Worm (Caenorhabditis elegans) whole organism, L1 larva: ENCODE results near the gene ugt-50.

Experiments used
- C16A3.4 ChIP-seq: fragments of 150-350 bp; optimal IDR thresholded peaks from 2 replicates; lab custom pipeline; 2014; ENCODE audit warnings: missing biosample characterization, missing genetic modification characterization
- blmp-1 ChIP-seq: fragments of 150-350 bp; optimal IDR thresholded peaks from 2 replicates; lab custom pipeline; 2014; ENCODE audit warnings: missing biosample characterization, missing genetic modification characterization
- ceh-63 ChIP-seq: fragments of 200-800 bp; sonication (Bioruptor generic); optimal IDR thresholded peaks from 2 replicates; lab custom pipeline; 2018; ENCODE audit warnings: mild to moderate bottlenecking, missing genetic modification characterization, missing compliant biosample characterization
- ceh-82 ChIP-seq, 3 experiments: fragments of 150-350 bp in 1 of 3; sonication (generic microtip) in 2 of 3; optimal IDR thresholded peaks; 2 replicates each; lab custom pipeline; 2014 to 2017; ENCODE audit warnings: missing biosample characterization in 3 of 3, missing genetic modification characterization in 3 of 3
- ceh-88 ChIP-seq: fragments of 200-800 bp; sonication (Bioruptor generic); IDR thresholded peaks from 2 replicates; pipeline ENCODE4 v1.3.6; 2022; ENCODE audit warnings: missing genetic modification characterization, missing compliant biosample characterization
- ces-1 ChIP-seq: fragments of 150-350 bp; optimal IDR thresholded peaks from 2 replicates; lab custom pipeline; 2014; ENCODE audit warnings: missing biosample characterization, missing genetic modification reagents, missing genetic modification characterization
- dsc-1 ChIP-seq: sonication (generic microtip); optimal IDR thresholded peaks from 2 replicates; lab custom pipeline; 2016; ENCODE audit warnings: mild to moderate bottlenecking, missing genetic modification characterization, missing compliant biosample characterization
- egl-13 ChIP-seq: sonication (generic microtip); optimal IDR thresholded peaks from 2 replicates; lab custom pipeline; 2016; ENCODE audit warnings: missing genotype, missing genetic modification reagents, missing genetic modification characterization, missing compliant biosample characterization
- elt-2 ChIP-seq: sonication (generic microtip); optimal IDR thresholded peaks from 2 replicates; lab custom pipeline; 2016; ENCODE audit warnings: missing genetic modification characterization, mild to moderate bottlenecking, inconsistent platforms, missing compliant biosample characterization, missing genetic modification reagents
- fkh-10 ChIP-seq: sonication (generic microtip); optimal IDR thresholded peaks from 2 replicates; lab custom pipeline; 2017; ENCODE audit warnings: missing biosample characterization, missing genetic modification reagents, missing genetic modification characterization
- fkh-4 ChIP-seq: sonication (generic microtip); optimal IDR thresholded peaks from 2 replicates; lab custom pipeline; 2016; ENCODE audit warnings: missing compliant biosample characterization, missing genetic modification characterization, borderline replicate concordance
- fkh-8 ChIP-seq: sonication (generic microtip); optimal IDR thresholded peaks from 2 replicates; lab custom pipeline; 2016; ENCODE audit warnings: mild to moderate bottlenecking, missing genetic modification characterization, missing compliant biosample characterization
- fos-1 ChIP-seq: fragments of 150-350 bp; optimal IDR thresholded peaks from 2 replicates; lab custom pipeline; 2014; ENCODE audit warnings: missing biosample characterization, missing genetic modification characterization
- grh-1 ChIP-seq: fragments of 200-800 bp; sonication (Bioruptor generic); IDR thresholded peaks from 2 replicates; pipeline ENCODE4 v1.3.6; 2022; ENCODE audit warnings: missing genetic modification reagents, missing genetic modification characterization, missing compliant biosample characterization
- hlh-17 ChIP-seq: fragments of 200-800 bp; sonication (Bioruptor generic); optimal IDR thresholded peaks from 2 replicates; lab custom pipeline; 2018; ENCODE audit warnings: missing genetic modification characterization, mild to moderate bottlenecking, missing compliant biosample characterization, moderate library complexity, borderline replicate concordance
- irx-1 ChIP-seq: sonication (generic microtip); optimal IDR thresholded peaks from 2 replicates; lab custom pipeline; 2016; ENCODE audit warnings: missing genetic modification characterization, missing compliant biosample characterization
- isw-1 ChIP-seq: fragments of 200-800 bp; sonication (Bioruptor generic); IDR thresholded peaks from 2 replicates; pipeline ENCODE4 v1.3.6; 2022; ENCODE audit warnings: missing genetic modification characterization, missing compliant biosample characterization
- lin-13 ChIP-seq: fragments of 150-350 bp; optimal IDR thresholded peaks from 2 replicates; lab custom pipeline; 2014; ENCODE audit warnings: missing biosample characterization, missing genetic modification reagents, missing genetic modification characterization
- lin-14 ChIP-seq: fragments of 200-800 bp; sonication (Bioruptor generic); optimal IDR thresholded peaks from 2 replicates; lab custom pipeline; 2018; ENCODE audit warnings: mild to moderate bottlenecking, missing genetic modification characterization, moderate library complexity, missing compliant biosample characterization
- lin-15B ChIP-seq: fragments of 150-350 bp; sonication (generic microtip); optimal IDR thresholded peaks from 3 replicates; lab custom pipeline; 2014; ENCODE audit warnings: missing biosample characterization, missing genetic modification characterization
- lsy-2 ChIP-seq, 2 experiments: fragments of 150-350 bp; optimal IDR thresholded peaks; 2 replicates each; lab custom pipeline; 2014; ENCODE audit warnings: missing biosample characterization in 2 of 2, missing genetic modification characterization in 2 of 2
- mab-9 ChIP-seq: fragments of 200-800 bp; sonication (Bioruptor generic); IDR thresholded peaks from 2 replicates; pipeline ENCODE4 v1.3.6; 2022; ENCODE audit warnings: missing genetic modification reagents, missing genetic modification characterization, missing compliant biosample characterization
- mep-1 ChIP-seq: fragments of 150-350 bp; optimal IDR thresholded peaks from 2 replicates; lab custom pipeline; 2014; ENCODE audit warnings: missing biosample characterization, missing genetic modification characterization
- nhr-20 ChIP-seq: sonication (generic microtip); optimal IDR thresholded peaks from 2 replicates; lab custom pipeline; 2016; ENCODE audit warnings: mild to moderate bottlenecking, missing genetic modification characterization, missing compliant biosample characterization
- nhr-47 ChIP-seq: sonication (generic microtip); optimal IDR thresholded peaks from 2 replicates; lab custom pipeline; 2016; ENCODE audit warnings: mild to moderate bottlenecking, missing genetic modification characterization, moderate library complexity, missing compliant biosample characterization
- nhr-71 ChIP-seq: sonication (generic microtip); optimal IDR thresholded peaks from 2 replicates; lab custom pipeline; 2016; ENCODE audit warnings: mild to moderate bottlenecking, missing genetic modification characterization, moderate library complexity, missing compliant biosample characterization
- nhr-76 ChIP-seq: sonication (generic microtip); optimal IDR thresholded peaks from 2 replicates; lab custom pipeline; 2017; ENCODE audit warnings: missing biosample characterization, missing genetic modification characterization
- nhr-77 ChIP-seq: fragments of 150-350 bp; optimal IDR thresholded peaks from 2 replicates; lab custom pipeline; 2014; ENCODE audit warnings: missing biosample characterization, missing genetic modification characterization
- nhr-85 ChIP-seq: sonication (generic microtip); peaks from one replicate; lab custom pipeline; 2016; ENCODE audit warnings: missing genetic modification characterization, inconsistent platforms, missing compliant biosample characterization
- pag-3 ChIP-seq: sonication (generic microtip); optimal IDR thresholded peaks from 2 replicates; lab custom pipeline; 2017; ENCODE audit warnings: missing genetic modification characterization, mild to moderate bottlenecking, missing compliant biosample characterization, antibody characterized with exemption, borderline replicate concordance; ENCODE audit not compliant: insufficient read depth
- pax-3 ChIP-seq: fragments of 200-800 bp; sonication (Bioruptor generic); optimal IDR thresholded peaks from 2 replicates; lab custom pipeline; 2018; ENCODE audit warnings: mild to moderate bottlenecking, missing genetic modification characterization, moderate library complexity, missing compliant biosample characterization
- pqm-1 ChIP-seq: sonication (generic microtip); optimal IDR thresholded peaks from 3 replicates; lab custom pipeline; 2017; ENCODE audit warnings: missing biosample characterization, missing genetic modification characterization
- rnt-1 ChIP-seq: sonication (generic microtip); optimal IDR thresholded peaks from 2 replicates; lab custom pipeline; 2016; ENCODE audit warnings: mild to moderate bottlenecking, missing genetic modification characterization, moderate library complexity, missing compliant biosample characterization
- snpc-4 ChIP-seq: fragments of 150-350 bp; optimal IDR thresholded peaks from 2 replicates; lab custom pipeline; 2014; ENCODE audit warnings: missing biosample characterization, missing genetic modification characterization
- snu-23 ChIP-seq: sonication (generic microtip); optimal IDR thresholded peaks from 2 replicates; lab custom pipeline; 2016; ENCODE audit warnings: missing genetic modification characterization, missing compliant biosample characterization
- sox-4 ChIP-seq: sonication (generic microtip); optimal IDR thresholded peaks from 2 replicates; lab custom pipeline; 2016; ENCODE audit warnings: missing genetic modification characterization, missing compliant biosample characterization
- swsn-7 ChIP-seq: sonication (generic microtip); optimal IDR thresholded peaks from 2 replicates; lab custom pipeline; 2016; ENCODE audit warnings: missing genetic modification characterization, missing compliant biosample characterization
- tbx-2 ChIP-seq: sonication (generic microtip); optimal IDR thresholded peaks from 2 replicates; lab custom pipeline; 2016; ENCODE audit warnings: missing genetic modification characterization, missing compliant biosample characterization
- tlp-1 ChIP-seq: fragments of 150-350 bp; optimal IDR thresholded peaks from 2 replicates; lab custom pipeline; 2014; ENCODE audit warnings: missing biosample characterization, missing genetic modification characterization
- unc-130 ChIP-seq: fragments of 150-350 bp; optimal IDR thresholded peaks from 2 replicates; lab custom pipeline; 2017; ENCODE audit warnings: missing biosample characterization, missing genetic modification characterization, inconsistent platforms
- unc-30 ChIP-seq: sonication (generic microtip); optimal IDR thresholded peaks from 2 replicates; lab custom pipeline; 2017; ENCODE audit warnings: missing biosample characterization, missing genetic modification characterization
- unc-98 ChIP-seq: fragments of 200-800 bp; sonication (Bioruptor generic); IDR thresholded peaks from 2 replicates; pipeline ENCODE4 v1.3.6; 2022; ENCODE audit warnings: missing genetic modification characterization, missing compliant biosample characterization
- vab-15 ChIP-seq: sonication (generic microtip); optimal IDR thresholded peaks from 2 replicates; lab custom pipeline; 2017; ENCODE audit warnings: missing genotype, mild to moderate bottlenecking, missing genetic modification characterization, missing compliant biosample characterization
- xbp-1 ChIP-seq: sonication (generic microtip); optimal IDR thresholded peaks from 2 replicates; lab custom pipeline; 2016; ENCODE audit warnings: missing genetic modification characterization, missing compliant biosample characterization
- zag-1 ChIP-seq: fragments of 150-350 bp; optimal IDR thresholded peaks from 2 replicates; lab custom pipeline; 2014; ENCODE audit warnings: missing biosample characterization, missing genetic modification characterization
- zip-4 ChIP-seq: fragments of 200-800 bp; sonication (Bioruptor generic); optimal IDR thresholded peaks from 2 replicates; lab custom pipeline; 2018; ENCODE audit warnings: mild to moderate bottlenecking, missing genetic modification characterization, moderate library complexity, missing compliant biosample characterization
- ztf-11 ChIP-seq, 2 experiments: sonication (generic microtip); optimal IDR thresholded peaks; 2 replicates each; lab custom pipeline; 2016 to 2017; ENCODE audit warnings: missing genetic modification characterization in 2 of 2, missing biosample characterization in 1 of 2, missing compliant biosample characterization in 1 of 2

ugt-50 gene

ce11 chrX:12689869-12690268 is 1.5 kb upstream of the ugt-50 start:
- peak; percentile 55 for TF ChIP-seq tbx-2
- TF ChIP-seq ztf-11 (tag; optimal IDR thresholded peaks at IDR 0.05; lab: Kevin White, UChicago) = no peak
- TF ChIP-seq nhr-71 (tag; lab: Kevin White, UChicago) = peak; percentile 35
- peak; percentile 89 for TF ChIP-seq dsc-1 (tag; lab: Kevin White, UChicago)
- TF ChIP-seq pqm-1 (tag; lab: Kevin White, UChicago) = no peak
- no peak for TF ChIP-seq irx-1
- TF ChIP-seq fkh-8 (tag; lab: Kevin White, UChicago) = peak; percentile 21
- TF ChIP-seq xbp-1 (tag; lab: Kevin White, UChicago) = no peak
- TF ChIP-seq ces-1 = peak; percentile 80
- peak; percentile 19 for TF ChIP-seq fos-1 (tag; lab: Kevin White, UChicago)
- TF ChIP-seq ceh-82 (tag; optimal IDR thresholded peaks at IDR 0.05; lab: Kevin White, UChicago) = peak in 1 of 3 experiments; percentile 0
- TF ChIP-seq snpc-4 (tag; lab: Kevin White, UChicago) = no peak
- TF ChIP-seq nhr-47 (tag; lab: Kevin White, UChicago) = peak; percentile 14
- TF ChIP-seq lin-14 = peak; percentile 83
- no peak for TF ChIP-seq sox-4 (tag; lab: Kevin White, UChicago)
- TF ChIP-seq zag-1 = no peak
- peak; percentile 87 for TF ChIP-seq fkh-10

- TF ChIP-seq snu-23 (GFP tag; lab: Kevin White, UChicago) (peak; percentile 25), irx-1 (no peak), lin-13 (GFP tag; lab: Kevin White, UChicago) (peak; percentile 26), lin-15B (no peak), C16A3.4 (tag; lab: Kevin White, UChicago) (no peak), lin-14 (peak; percentile 80), lsy-2 (tag; optimal IDR thresholded peaks at IDR 0.05; lab: Kevin White, UChicago) (peak in 1 of 2 experiments; percentile 5), swsn-7 (tag; lab: Kevin White, UChicago) (peak; percentile 25), ceh-82 (tag; optimal IDR thresholded peaks at IDR 0.05; lab: Kevin White, UChicago) (peak in 2 of 3 experiments; percentile 6 to 16), nhr-71 (tag; lab: Kevin White, UChicago) (peak; percentile 18), egl-13 (tag; lab: Kevin White, UChicago) (peak; percentile 36), elt-2 (tag; lab: Kevin White, UChicago) (no peak), ztf-11 (tag; optimal IDR thresholded peaks at IDR 0.05; lab: Kevin White, UChicago) (peak in 1 of 2 experiments; percentile 21), mep-1 (tag; lab: Kevin White, UChicago) (peak; percentile 41), blmp-1 (peak; percentile 9), mab-9 (GFP tag; lab: Robert Waterston, UW) (peak; percentile 81), fkh-4 (no peak), tbx-2 (peak; percentile 50), zip-4 (GFP tag; lab: Kevin White, UChicago) (peak; percentile 9)
These were observed 1.0 kb upstream of the ugt-50 start for ce11 chrX:12690346-12690745.

- TF ChIP-seq swsn-7 (tag; lab: Kevin White, UChicago) (peak; percentile 19), isw-1 (GFP tag; lab: Robert Waterston, UW) (0 out of 2 replicates have a peak, but pooled peaks have one; percentile 10), blmp-1 (no peak), unc-98 (GFP tag; lab: Robert Waterston, UW) (no peak), tbx-2 (no peak), pag-3 (tag; lab: Kevin White, UChicago) (no peak), ceh-88 (GFP tag; lab: Robert Waterston, UW) (no peak), grh-1 (GFP tag; lab: Robert Waterston, UW) (no peak), egl-13 (tag; lab: Kevin White, UChicago) (no peak), ceh-82 (tag; optimal IDR thresholded peaks at IDR 0.05; lab: Kevin White, UChicago) (no peak), vab-15 (tag; lab: Kevin White, UChicago) (no peak), unc-130 (no peak), nhr-77 (no peak), hlh-17 (no peak), nhr-85 (tag; lab: Kevin White, UChicago) (no peak), pax-3 (no peak), nhr-76 (tag; lab: Kevin White, UChicago) (no peak), rnt-1 (tag; lab: Kevin White, UChicago) (no peak), tlp-1 (tag; lab: Kevin White, UChicago) (no peak), ztf-11 (tag; optimal IDR thresholded peaks at IDR 0.05; lab: Kevin White, UChicago) (peak in 1 of 2 experiments; percentile 49), unc-30 (tag; lab: Kevin White, UChicago) (no peak), fkh-4 (no peak), nhr-20 (no peak), lin-14 (peak; percentile 39), ceh-63 (GFP tag; lab: Kevin White, UChicago) (no peak)
These were observed 489 bp downstream of the ugt-50 start for ce11 chrX:12691740-12692383.
